Fruit fly (Drosophila melanogaster) whole organism, prepupa: ENCODE measurements around the gene Orc5.

Experiments
- Blimp-1 ChIP-seq: fragments of 200-800 bp; sonication (Bioruptor generic); optimal IDR thresholded peaks from 3 replicates; lab custom pipeline; 2017; ENCODE audit warnings: missing biosample characterization, missing genetic modification characterization, mild to moderate bottlenecking, moderate library complexity, missing genetic modification reagents
- CG10669 ChIP-seq: fragments of 200-800 bp; sonication (Bioruptor generic); optimal IDR thresholded peaks from 3 replicates; lab custom pipeline; 2018; ENCODE audit warnings: missing biosample characterization, mild to moderate bottlenecking, missing genetic modification characterization, moderate library complexity
- CG11294 ChIP-seq: fragments of 200-800 bp; sonication (Bioruptor generic); IDR thresholded peaks from 2 replicates; pipeline ENCODE4 v1.3.6; 2022; ENCODE audit warnings: missing biosample characterization, missing genetic modification characterization
- CG11762 ChIP-seq: fragments of 200-800 bp; sonication (Bioruptor generic); optimal IDR thresholded peaks from 3 replicates; lab custom pipeline; 2016; ENCODE audit warnings: missing biosample characterization, missing genetic modification characterization; ENCODE audit not compliant: insufficient read depth
- CG11902 ChIP-seq: fragments of 200-800 bp; sonication (Bioruptor generic); optimal IDR thresholded peaks from 3 replicates; lab custom pipeline; 2016; ENCODE audit warnings: missing biosample characterization, missing genetic modification characterization
- CG15336 ChIP-seq: fragments of 200-800 bp; sonication (Bioruptor generic); IDR thresholded peaks from 2 replicates; pipeline ENCODE4 v1.3.6; 2022; ENCODE audit warnings: missing biosample characterization, missing genetic modification characterization
- CG1621 ChIP-seq: fragments of 200-800 bp; sonication (Bioruptor generic); optimal IDR thresholded peaks from 3 replicates; lab custom pipeline; 2018; ENCODE audit warnings: missing biosample characterization, mild to moderate bottlenecking, missing genetic modification characterization
- CG3032 ChIP-seq: fragments of 200-800 bp; optimal IDR thresholded peaks from 2 replicates; lab custom pipeline; 2019; ENCODE audit warnings: missing biosample characterization, mild to moderate bottlenecking, missing genetic modification characterization, moderate library complexity
- CG31627 ChIP-seq: fragments of 200-800 bp; sonication (Bioruptor generic); optimal IDR thresholded peaks from 3 replicates; lab custom pipeline; 2016; ENCODE audit warnings: missing biosample characterization, missing genetic modification characterization
- CG32006 ChIP-seq: fragments of 200-800 bp; sonication (Bioruptor generic); optimal IDR thresholded peaks from 3 replicates; lab custom pipeline; 2017; ENCODE audit warnings: missing biosample characterization, mild to moderate bottlenecking, missing genetic modification characterization
- CG6163 ChIP-seq: fragments of 200-800 bp; sonication (Bioruptor generic); IDR thresholded peaks from 3 replicates; pipeline ENCODE4 v1.3.6; 2022; ENCODE audit warnings: missing biosample characterization, missing genetic modification characterization
- CG6808 ChIP-seq: fragments of 200-800 bp; sonication (Bioruptor generic); optimal IDR thresholded peaks from 3 replicates; lab custom pipeline; 2017; ENCODE audit warnings: missing biosample characterization, missing genetic modification characterization, mild to moderate bottlenecking, moderate library complexity, missing genetic modification reagents
- CG6854 ChIP-seq: fragments of 200-800 bp; sonication (Bioruptor generic); optimal IDR thresholded peaks from 2 replicates; lab custom pipeline; 2017; ENCODE audit warnings: missing biosample characterization, mild to moderate bottlenecking, missing genetic modification characterization
- CG7368 ChIP-seq: fragments of 200-800 bp; sonication (Bioruptor generic); optimal IDR thresholded peaks from 3 replicates; lab custom pipeline; 2016; ENCODE audit warnings: missing biosample characterization, missing genetic modification characterization
- CG8119 ChIP-seq: fragments of 200-800 bp; sonication (Bioruptor generic); IDR thresholded peaks from 3 replicates; pipeline ENCODE4 v1.3.6; 2022; ENCODE audit warnings: missing biosample characterization, missing genetic modification characterization
- CG8319 ChIP-seq: fragments of 200-800 bp; sonication (Bioruptor generic); optimal IDR thresholded peaks from 3 replicates; lab custom pipeline; 2016; ENCODE audit warnings: missing biosample characterization, missing genetic modification characterization
- Eip93F ChIP-seq: fragments of 200-800 bp; sonication (Bioruptor generic); optimal IDR thresholded peaks from 2 replicates; lab custom pipeline; 2016; ENCODE audit warnings: missing biosample characterization, mild to moderate bottlenecking, missing genetic modification characterization
- Ets96B ChIP-seq: fragments of 200-800 bp; optimal IDR thresholded peaks from 2 replicates; lab custom pipeline; 2019; ENCODE audit warnings: missing biosample characterization, mild to moderate bottlenecking, missing genetic modification characterization, moderate library complexity
- Lpt ChIP-seq: fragments of 200-800 bp; sonication (Bioruptor generic); optimal IDR thresholded peaks from 3 replicates; lab custom pipeline; 2016; ENCODE audit warnings: missing biosample characterization, missing genetic modification characterization
- OdsH ChIP-seq: fragments of 200-800 bp; sonication (Bioruptor generic); optimal IDR thresholded peaks from 3 replicates; lab custom pipeline; 2016; ENCODE audit warnings: missing biosample characterization, missing genetic modification characterization
- Smox ChIP-seq: fragments of 200-800 bp; sonication (Bioruptor generic); optimal IDR thresholded peaks from 3 replicates; lab custom pipeline; 2016; ENCODE audit warnings: missing biosample characterization, missing genetic modification characterization
- Sox14 ChIP-seq: fragments of 200-800 bp; sonication (Bioruptor generic); optimal IDR thresholded peaks from 3 replicates; lab custom pipeline; 2016; ENCODE audit warnings: missing biosample characterization, missing genetic modification characterization
- Sox15 ChIP-seq: fragments of 200-800 bp; sonication (Bioruptor generic); optimal IDR thresholded peaks from 3 replicates; lab custom pipeline; 2016; ENCODE audit warnings: missing biosample characterization, missing genetic modification characterization
- acj6 ChIP-seq: fragments of 200-800 bp; sonication (Bioruptor generic); optimal IDR thresholded peaks from 3 replicates; lab custom pipeline; 2016; ENCODE audit warnings: missing biosample characterization, missing genetic modification characterization
- dac ChIP-seq: fragments of 200-800 bp; sonication (Bioruptor generic); optimal IDR thresholded peaks from 2 replicates; lab custom pipeline; 2017; ENCODE audit warnings: missing biosample characterization, mild to moderate bottlenecking, missing genetic modification characterization
- eg ChIP-seq: fragments of 200-800 bp; sonication (Bioruptor generic); IDR thresholded peaks from 3 replicates; pipeline ENCODE4 v1.3.6; 2022; ENCODE audit warnings: missing biosample characterization, missing genetic modification characterization
- fd59A ChIP-seq: fragments of 200-800 bp; sonication (Bioruptor generic); optimal IDR thresholded peaks from 2 replicates; lab custom pipeline; 2017; ENCODE audit warnings: missing biosample characterization, mild to moderate bottlenecking, missing genetic modification characterization, missing genetic modification reagents
- fkh ChIP-seq: fragments of 200-800 bp; sonication (Bioruptor generic); optimal IDR thresholded peaks from 3 replicates; lab custom pipeline; 2017; ENCODE audit warnings: missing biosample characterization, mild to moderate bottlenecking, missing genetic modification characterization, moderate library complexity
- lz ChIP-seq: fragments of 200-800 bp; sonication (Bioruptor generic); optimal IDR thresholded peaks from 3 replicates; lab custom pipeline; 2016; ENCODE audit warnings: missing biosample characterization, missing genetic modification characterization
- pdm3 ChIP-seq: fragments of 200-800 bp; sonication (Bioruptor generic); optimal IDR thresholded peaks from 3 replicates; lab custom pipeline; 2016; ENCODE audit warnings: missing biosample characterization, missing genetic modification characterization
- salr ChIP-seq, 2 experiments: fragments of 200-800 bp; sonication (Bioruptor generic); optimal IDR thresholded peaks; 3 replicates each; lab custom pipeline; 2016 to 2018; ENCODE audit warnings: missing biosample characterization in 2 of 2, missing genetic modification characterization in 2 of 2, mild to moderate bottlenecking in 1 of 2
- spab ChIP-seq: fragments of 200-800 bp; sonication (Bioruptor generic); optimal IDR thresholded peaks from 2 replicates; lab custom pipeline; 2017; ENCODE audit warnings: missing biosample characterization, mild to moderate bottlenecking, missing genetic modification characterization, missing genetic modification reagents
- svp ChIP-seq: fragments of 200-800 bp; sonication (Bioruptor generic); peaks from one replicate; lab custom pipeline; 2016; ENCODE audit warnings: missing biosample characterization, missing genetic modification characterization
- vri ChIP-seq: fragments of 200-800 bp; sonication (Bioruptor generic); optimal IDR thresholded peaks from 3 replicates; lab custom pipeline; 2016; ENCODE audit warnings: missing biosample characterization, mild to moderate bottlenecking, missing genetic modification characterization

Orc5 gene

DNA sequence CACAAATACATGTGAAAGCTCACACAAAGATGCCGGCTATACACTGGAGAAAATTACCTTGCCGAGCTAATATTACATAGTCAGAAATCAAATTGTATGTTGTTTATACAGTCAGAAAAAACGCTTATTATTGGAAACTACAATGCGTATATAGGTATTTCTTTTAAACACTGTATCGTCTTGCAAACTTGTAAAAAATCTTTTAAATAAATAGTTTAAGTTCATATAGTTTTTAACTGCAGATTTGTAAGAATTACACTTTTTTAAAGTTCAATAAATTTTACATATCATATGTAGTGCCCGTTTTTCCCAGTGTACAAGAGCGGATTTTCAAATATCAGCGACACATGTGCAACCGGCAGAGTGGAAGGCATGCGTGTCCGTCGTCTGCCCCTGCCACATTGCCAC lies 10.1 kb downstream of the Orc5 start (continued):
- TF ChIP-seq OdsH (peak; percentile 93), CG6163 (GFP tag; lab: Robert Waterston, UW) (peak; percentile 86; the same call in 2 of the 3 replicates), Sox14 (GFP tag; lab: Kevin White, UChicago) (peak; percentile 93), CG31627 (GFP tag; lab: Kevin White, UChicago) (peak; percentile 94), CG11902 (GFP tag; lab: Kevin White, UChicago) (peak; percentile 77), CG3032 (tag; lab: Kevin White, UChicago) (peak; percentile 84), dac (peak; percentile 75), eg (GFP tag; lab: Robert Waterston, UW) (peak; percentile 89; the same call in 2 of the 3 replicates), CG7368 (GFP tag; lab: Kevin White, UChicago) (peak; percentile 72), CG6808 (GFP tag; lab: Kevin White, UChicago) (peak; percentile 79), Smox (GFP tag; lab: Kevin White, UChicago) (peak; percentile 93), fd59A (GFP tag; lab: Kevin White, UChicago) (peak; percentile 76), spab (GFP tag; lab: Kevin White, UChicago) (peak; percentile 77), CG10669 (GFP tag; lab: Kevin White, UChicago) (peak; percentile 82), fkh (no peak), CG8319 (GFP tag; lab: Kevin White, UChicago) (peak; percentile 77)
- TF ChIP-seq, all 60 proteins: peak for 57

DNA sequence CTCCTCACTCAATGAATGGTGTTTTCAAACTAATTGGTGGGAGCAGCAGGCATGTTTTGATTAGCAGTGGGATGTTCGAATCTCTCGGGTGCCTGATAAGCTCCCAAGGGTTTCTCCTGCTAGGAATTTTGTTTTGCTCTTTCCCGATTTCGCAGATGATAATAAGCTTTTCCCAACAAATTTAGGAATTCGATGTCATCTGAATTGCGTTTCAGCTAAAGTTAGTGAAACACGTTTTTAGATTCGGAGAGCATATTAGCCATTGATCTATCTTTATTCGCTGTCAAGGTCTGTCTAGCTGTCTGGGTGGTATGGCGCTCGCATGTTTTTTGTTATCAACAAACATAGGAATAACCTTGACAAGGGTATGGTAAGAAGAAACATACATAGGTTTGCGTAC lies 11.9 kb downstream of the Orc5 start, which contains the start of gene CG33307:
Gene CG33307 (minus strand): TSS at position 13 of the 400 bp plus-strand sequence.
- TF ChIP-seq vri (no peak), svp (GFP tag; lab: Kevin White, UChicago) (no peak), CG11762 (GFP tag; lab: Kevin White, UChicago) (no peak), CG8319 (GFP tag; lab: Kevin White, UChicago) (no peak), eg (GFP tag; lab: Robert Waterston, UW) (no peak), lz (GFP tag; lab: Kevin White, UChicago) (no peak), Sox14 (GFP tag; lab: Kevin White, UChicago) (no peak), fd59A (GFP tag; lab: Kevin White, UChicago) (no peak), CG6854 (GFP tag; lab: Kevin White, UChicago) (no peak), Eip93F (GFP tag; lab: Kevin White, UChicago) (no peak), CG1621 (tag; lab: Kevin White, UChicago) (no peak), fkh (no peak)

DNA sequence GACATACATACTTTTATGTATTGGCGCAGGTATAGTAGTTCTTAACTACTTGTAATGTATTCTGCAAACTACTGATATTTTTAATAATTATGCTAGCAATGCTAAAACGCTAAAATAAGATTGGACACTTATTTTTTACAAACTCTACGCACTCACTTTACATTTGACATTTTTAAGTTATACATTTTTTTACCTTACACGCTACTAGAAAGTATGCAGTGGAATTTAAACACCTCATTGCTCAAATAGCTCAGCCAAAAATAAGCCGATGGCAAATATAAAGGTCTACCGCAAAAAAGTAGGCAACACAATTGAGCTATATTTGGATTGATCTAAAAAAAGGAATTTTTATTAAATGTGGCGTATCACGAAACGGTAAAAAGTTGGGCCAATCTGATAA lies 12.4 kb downstream of the Orc5 start:
- TF ChIP-seq salr (GFP tag; optimal IDR thresholded peaks at IDR 0.05; lab: Kevin White, UChicago) (no peak), lz (GFP tag; lab: Kevin White, UChicago) (no peak), CG6808 (GFP tag; lab: Kevin White, UChicago) (no peak), Sox15 (GFP tag; lab: Kevin White, UChicago) (no peak), Sox14 (GFP tag; lab: Kevin White, UChicago) (no peak), CG32006 (GFP tag; lab: Kevin White, UChicago) (no peak), svp (GFP tag; lab: Kevin White, UChicago) (no peak), Lpt (GFP tag; lab: Kevin White, UChicago) (no peak), CG11294 (GFP tag; lab: Robert Waterston, UW) (no peak), acj6 (GFP tag; lab: Kevin White, UChicago) (no peak), CG8319 (GFP tag; lab: Kevin White, UChicago) (no peak), CG8119 (GFP tag; lab: Robert Waterston, UW) (no peak), Blimp-1 (GFP tag; lab: Kevin White, UChicago) (no peak), fd59A (GFP tag; lab: Kevin White, UChicago) (no peak), CG7368 (GFP tag; lab: Kevin White, UChicago) (no peak), fkh (no peak), CG31627 (GFP tag; lab: Kevin White, UChicago) (no peak), Ets96B (no peak), CG1621 (tag; lab: Kevin White, UChicago) (no peak)

DNA sequence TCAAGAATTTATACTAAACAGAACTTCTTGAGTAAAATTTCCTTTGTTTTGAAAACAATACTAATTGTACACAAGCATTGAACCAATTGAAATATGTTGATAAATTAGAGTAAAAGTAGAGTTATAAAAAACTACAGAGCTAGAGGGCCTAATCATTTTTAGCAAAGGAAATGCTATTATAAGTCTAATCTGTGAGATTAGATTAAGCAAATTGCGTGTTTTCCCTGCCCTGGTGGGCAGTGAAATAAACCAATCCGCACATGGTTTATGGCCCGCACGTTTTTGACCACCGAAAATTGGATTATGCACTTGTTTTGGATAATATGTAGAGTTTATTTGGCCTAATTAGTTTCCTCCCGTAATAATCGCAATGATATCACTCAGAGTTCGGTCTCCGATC lies 12.9 kb downstream of the Orc5 start:
- no peak for TF ChIP-seq acj6 (GFP tag; lab: Kevin White, UChicago)
- TF ChIP-seq CG7368 (GFP tag; lab: Kevin White, UChicago), result no peak
- no peak for TF ChIP-seq CG15336
- no peak for TF ChIP-seq eg (GFP tag; lab: Robert Waterston, UW)
- no peak for TF ChIP-seq vri
- TF ChIP-seq pdm3, result no peak
